Fruit fly (Drosophila melanogaster) whole organism, adult: ENCODE measurements around the gene ETHR.

Source experiments
- CG11617 ChIP-seq: fragments of 200-800 bp; sonication (Bioruptor generic); optimal IDR thresholded peaks from 2 replicates; lab custom pipeline; 2017; ENCODE audit warnings: mild to moderate bottlenecking, missing biosample characterization, missing genetic modification reagents, missing genetic modification characterization
- CG12768 ChIP-seq: fragments of 200-800 bp; sonication (Bioruptor generic); optimal IDR thresholded peaks from 2 replicates; lab custom pipeline; 2017; ENCODE audit warnings: missing biosample characterization, missing genetic modification characterization, mild to moderate bottlenecking, moderate library complexity, missing genetic modification reagents
- CG14711 ChIP-seq: fragments of 200-800 bp; sonication (Bioruptor generic); optimal IDR thresholded peaks from 2 replicates; lab custom pipeline; 2018; ENCODE audit warnings: missing biosample characterization, mild to moderate bottlenecking, missing genetic modification characterization, moderate library complexity
- CG1620 ChIP-seq: fragments of 200-800 bp; sonication (Bioruptor generic); optimal IDR thresholded peaks from 2 replicates; lab custom pipeline; 2016; ENCODE audit warnings: missing biosample characterization, missing genetic modification characterization
- CG33017 ChIP-seq: fragments of 200-800 bp; sonication (Bioruptor generic); optimal IDR thresholded peaks from 2 replicates; lab custom pipeline; 2018; ENCODE audit warnings: missing biosample characterization, mild to moderate bottlenecking, missing genetic modification characterization, moderate library complexity
- CG5204 ChIP-seq: fragments of 200-800 bp; sonication (Bioruptor generic); optimal IDR thresholded peaks from 2 replicates; lab custom pipeline; 2016; ENCODE audit warnings: missing biosample characterization, missing genetic modification characterization
- CG7045 ChIP-seq: fragments of 200-800 bp; sonication (Bioruptor generic); optimal IDR thresholded peaks from 2 replicates; lab custom pipeline; 2017; ENCODE audit warnings: missing biosample characterization, mild to moderate bottlenecking, missing genetic modification characterization
- CG7101 ChIP-seq: fragments of 200-800 bp; sonication (Bioruptor generic); optimal IDR thresholded peaks from 2 replicates; lab custom pipeline; 2018; ENCODE audit warnings: missing biosample characterization, mild to moderate bottlenecking, missing genetic modification characterization, moderate library complexity
- Clk ChIP-seq: fragments of 200-800 bp; sonication (Bioruptor generic); optimal IDR thresholded peaks from 2 replicates; lab custom pipeline; 2017; ENCODE audit warnings: missing biosample characterization, missing genetic modification characterization
- Crg-1 ChIP-seq: fragments of 200-800 bp; sonication (Bioruptor generic); optimal IDR thresholded peaks from 2 replicates; lab custom pipeline; 2016; ENCODE audit warnings: missing biosample characterization, missing genetic modification characterization
- Hr96 ChIP-seq: fragments of 200-800 bp; sonication (Bioruptor generic); optimal IDR thresholded peaks from 2 replicates; lab custom pipeline; 2016; ENCODE audit warnings: missing biosample characterization, missing genetic modification characterization
- Mnt ChIP-seq: fragments of 200-800 bp; sonication (Bioruptor generic); optimal IDR thresholded peaks from 2 replicates; lab custom pipeline; 2016; ENCODE audit warnings: missing biosample characterization, mild to moderate bottlenecking, missing genetic modification characterization
- bab1 ChIP-seq: fragments of 200-800 bp; sonication (Bioruptor generic); optimal IDR thresholded peaks from 3 replicates; lab custom pipeline; 2019; ENCODE audit warnings: missing biosample characterization, mild to moderate bottlenecking, missing genetic modification characterization, moderate library complexity
- cic ChIP-seq: fragments of 200-800 bp; sonication (Bioruptor generic); optimal IDR thresholded peaks from 2 replicates; lab custom pipeline; 2017; ENCODE audit warnings: missing biosample characterization, mild to moderate bottlenecking, missing genetic modification characterization, moderate library complexity
- cnc ChIP-seq, 2 experiments: fragments of >200 bp; optimal IDR thresholded peaks; 2 replicates each; lab custom pipeline; 2017
- kay ChIP-seq: fragments of 200-800 bp; sonication (Bioruptor generic); peaks from one replicate; lab custom pipeline; 2016; ENCODE audit warnings: missing biosample characterization, missing genetic modification characterization, borderline replicate concordance
- ovo ChIP-seq: fragments of 200-800 bp; sonication (Bioruptor generic); optimal IDR thresholded peaks from 2 replicates; lab custom pipeline; 2016; ENCODE audit warnings: missing biosample characterization, missing genetic modification characterization
- pad ChIP-seq: fragments of 200-800 bp; sonication (Bioruptor generic); optimal IDR thresholded peaks from 3 replicates; lab custom pipeline; 2017; ENCODE audit warnings: missing biosample characterization, missing genetic modification characterization, mild to moderate bottlenecking, moderate library complexity, missing genetic modification reagents
- tj ChIP-seq: fragments of 200-800 bp; sonication (Bioruptor generic); optimal IDR thresholded peaks from 3 replicates; lab custom pipeline; 2017; ENCODE audit warnings: missing biosample characterization, mild to moderate bottlenecking, missing genetic modification characterization, moderate library complexity
- toe ChIP-seq: fragments of 200-800 bp; sonication (Bioruptor generic); optimal IDR thresholded peaks from 2 replicates; lab custom pipeline; 2016; ENCODE audit warnings: missing biosample characterization, missing genetic modification characterization

Gene ETHR

DNA sequence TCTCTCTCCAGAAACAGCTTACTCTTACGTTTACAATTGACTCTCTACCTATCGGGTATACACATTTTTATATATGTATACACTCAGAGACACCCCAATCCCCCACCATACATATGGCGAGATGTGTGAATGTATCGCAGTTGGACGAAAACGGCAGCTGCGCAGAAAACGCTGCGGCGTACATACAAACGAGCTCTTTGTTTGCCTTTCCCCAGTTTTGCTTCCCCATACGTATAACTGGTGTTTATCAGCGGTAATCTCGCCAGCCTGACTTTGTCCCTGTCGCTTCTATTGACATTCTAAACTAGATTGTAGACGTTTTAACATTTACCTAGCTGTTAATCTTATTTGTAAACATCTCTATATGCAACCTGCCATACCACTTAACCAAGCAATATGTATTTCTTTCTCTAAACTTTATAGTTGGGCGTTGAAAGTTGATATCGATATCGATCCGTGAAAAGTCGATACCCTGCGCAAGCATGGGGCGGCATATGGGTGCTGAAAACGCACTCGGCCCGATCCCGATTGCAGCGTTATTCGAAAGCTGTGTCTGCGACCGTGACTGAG, 50.7 kb downstream of the ETHR start:
- TF ChIP-seq CG7045 (GFP tag; lab: Kevin White, UChicago) (peak; percentile 80), pad (GFP tag; lab: Kevin White, UChicago) (peak; percentile 91), CG12768 (GFP tag; lab: Kevin White, UChicago) (peak; percentile 66), CG7101 (tag; lab: Kevin White, UChicago) (peak; percentile 88), CG1620 (GFP tag; lab: Kevin White, UChicago) (peak; percentile 47), toe (GFP tag; lab: Kevin White, UChicago) (peak; percentile 69), CG33017 (tag; lab: Kevin White, UChicago) (peak; percentile 82), CG5204 (GFP tag; lab: Kevin White, UChicago) (peak; percentile 45), ovo (peak; percentile 88), kay (peak; percentile 98), Crg-1 (GFP tag; lab: Kevin White, UChicago) (peak; percentile 96), tj (GFP tag; lab: Kevin White, UChicago) (no peak), CG11617 (peak; percentile 23), bab1 (no peak), cic (GFP tag; lab: Kevin White, UChicago) (peak; percentile 86), Clk (GFP tag; lab: Kevin White, UChicago) (peak; percentile 43), Hr96 (peak; percentile 68), Mnt (GFP tag; lab: Kevin White, UChicago) (peak; percentile 52), cnc (optimal IDR thresholded peaks at IDR 0.05; lab: Kevin White, UChicago) (no peak), CG14711 (tag; lab: Kevin White, UChicago) (peak; percentile 56)
